Worm (Caenorhabditis elegans): Measurements from ENCODE around the gene nspb-4.

DNA sequence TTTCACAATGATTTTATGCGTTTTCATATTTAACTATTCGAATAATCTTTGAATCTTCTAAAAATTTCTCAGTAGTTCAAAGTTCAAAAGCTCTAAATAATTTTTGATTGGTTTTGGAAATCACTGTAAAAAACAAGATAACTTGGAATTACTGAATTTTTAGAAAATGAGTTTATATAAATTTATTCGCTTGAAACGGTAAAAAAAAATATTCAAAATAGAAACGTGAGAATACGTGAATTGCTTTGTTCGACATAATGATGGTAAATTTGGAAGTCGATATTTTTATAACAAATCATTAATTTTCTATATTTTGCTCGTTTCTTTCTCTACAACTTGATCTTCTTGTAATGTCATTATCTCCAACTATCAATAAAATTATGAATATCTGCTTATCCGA, 25.4 kb downstream of the nspb-4 start, which contains the start of gene C01B10.44:
- TF ChIP-seq him-1 (tag; optimal IDR thresholded peaks at IDR 0.05), result no peak
- TF ChIP-seq dao-5 (tag; optimal IDR thresholded peaks at IDR 0.05), result no peak

Measured in whole organism, L4/young adult.